Fruit fly (Drosophila melanogaster): ENCODE data around the gene CG1578.
A peak's percentile ranks its signal among the peaks of the same experiment; 100 is the strongest.

- TF ChIP-seq CG34422 (GFP tag; IDR thresholded peaks at IDR 0.05) = peak; percentile 76
- peak; percentile 36; the same call in 1 of the 2 replicates for TF ChIP-seq bowl (GFP tag; IDR thresholded peaks at IDR 0.05)
- TF ChIP-seq Trl (optimal IDR thresholded peaks at IDR 0.05) = no peak
- peak; percentile 67 for TF ChIP-seq Trl (GFP tag; optimal IDR thresholded peaks at IDR 0.05)
- TF ChIP-seq luna (GFP tag; optimal IDR thresholded peaks at IDR 0.05) = peak; percentile 25
- peak; percentile 33 for TF ChIP-seq kay (GFP tag; optimal IDR thresholded peaks at IDR 0.05)
- no peak for TF ChIP-seq YL-1 (GFP tag; optimal IDR thresholded peaks at IDR 0.05)
- peak; percentile 35 for TF ChIP-seq scrt (GFP tag; optimal IDR thresholded peaks at IDR 0.05)
- TF ChIP-seq Six4 (GFP tag; optimal IDR thresholded peaks at IDR 0.05) = peak; percentile 59
- TF ChIP-seq chif (GFP tag; optimal IDR thresholded peaks at IDR 0.05) = peak; percentile 39 to 57
- TF ChIP-seq Dfd (GFP tag; optimal IDR thresholded peaks at IDR 0.05) = no peak
- peak; percentile 47 for TF ChIP-seq Mad (GFP tag; optimal IDR thresholded peaks at IDR 0.05)
Observed at dm6 chrX:11857522-11858438, 41.4 kb upstream of the CG1578 start.

Measured in whole organism, embryonic.